Fruit fly (Drosophila melanogaster) whole organism, pupa: ENCODE data around the gene CG43246.

Experiments used
- CG12605 ChIP-seq: fragments of 200-800 bp; sonication (Bioruptor generic); IDR thresholded peaks from 2 replicates; pipeline ENCODE4 v1.3.6; 2022; ENCODE audit warnings: missing biosample characterization, missing genetic modification characterization
- CG4496 ChIP-seq: fragments of 200-800 bp; sonication (Bioruptor generic); IDR thresholded peaks from 3 replicates; pipeline ENCODE4 v1.3.6; 2022; ENCODE audit warnings: missing biosample characterization, missing genetic modification characterization

DNA sequence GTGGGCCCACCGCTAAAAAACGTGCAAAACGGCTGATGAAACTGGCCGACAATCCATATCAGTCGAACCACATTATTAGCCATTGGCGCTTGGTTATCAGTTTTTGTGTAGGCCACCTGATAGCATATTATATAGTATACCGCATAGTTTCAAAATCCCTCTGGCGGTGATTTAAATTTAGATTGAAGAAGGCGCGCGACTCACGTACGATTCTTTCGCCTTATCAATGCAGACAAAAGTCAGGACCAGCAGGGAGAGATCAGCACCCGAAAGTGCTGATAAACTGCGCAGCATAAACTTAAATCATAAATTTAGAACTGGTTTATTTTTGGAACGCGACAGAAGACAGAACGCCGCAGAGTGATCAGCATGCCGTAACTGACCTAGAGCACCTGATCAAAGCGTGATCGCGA, 17.5 kb downstream of the CG43246 start:
- no peak for TF ChIP-seq CG12605 (GFP tag; lab: Robert Waterston, UW)
- no peak for TF ChIP-seq CG4496 (GFP tag; lab: Robert Waterston, UW)
